Fruit fly (Drosophila melanogaster): ENCODE measurements around the gene prc.

DNA sequence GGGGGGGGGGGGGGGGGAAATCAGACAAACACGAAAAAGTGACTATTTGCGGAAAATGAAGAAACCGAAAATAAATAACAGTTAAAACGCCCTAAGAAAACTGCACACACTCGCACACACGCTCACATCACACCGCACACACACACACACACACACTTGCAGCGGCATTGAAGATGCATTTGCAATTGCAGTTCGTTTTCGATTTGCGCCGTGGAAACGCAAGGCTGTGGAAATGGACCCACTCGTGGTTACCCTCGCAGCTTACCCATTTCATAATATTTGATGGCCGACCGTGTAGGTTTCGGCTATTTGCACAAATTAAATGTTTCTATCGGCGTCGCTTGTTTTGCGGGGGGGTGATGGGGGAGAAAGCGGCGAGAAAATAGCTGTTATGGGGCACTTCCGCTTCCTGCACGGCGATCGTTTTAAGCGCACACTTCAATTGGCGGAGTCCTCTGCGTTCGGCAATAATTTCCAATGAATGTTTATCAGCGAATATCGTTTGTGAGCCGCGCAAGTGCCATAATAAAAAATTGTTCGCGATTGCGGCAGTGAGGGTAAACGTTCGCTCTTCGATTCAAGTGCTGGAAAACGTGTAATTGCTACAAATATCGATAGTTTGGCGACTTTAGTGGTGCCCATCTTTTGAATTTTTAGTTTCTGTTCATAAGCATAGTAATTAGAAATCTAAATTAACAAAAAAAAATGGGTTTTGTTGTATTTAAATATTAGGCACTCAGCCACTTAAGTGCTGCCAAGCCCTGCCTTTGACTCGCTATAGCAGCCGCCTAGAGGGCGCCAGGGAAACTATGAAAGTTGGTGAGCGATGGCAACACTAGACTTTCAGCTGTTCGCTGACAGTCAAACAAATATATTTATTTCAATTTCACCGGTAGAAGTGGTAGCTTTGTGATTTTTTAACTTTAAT lies 36.7 kb upstream of the prc start, which contains the start of the genes Pop2 and CG6928:
- no peak for TF ChIP-seq CG8478 (optimal IDR thresholded peaks at IDR 0.05)
- TF ChIP-seq psq (optimal IDR thresholded peaks at IDR 0.05), result no peak
- TF ChIP-seq pan (optimal IDR thresholded peaks at IDR 0.05), result no peak
